Worm (Caenorhabditis elegans) whole organism, young adult: ENCODE results near the gene T19C4.1.

Experiments used
- B0019.2 ChIP-seq: fragments of 200-800 bp; sonication (Bioruptor generic); conservative IDR thresholded peaks from 2 replicates; pipeline ENCODE4 v1.3.6; 2022; ENCODE audit warnings: missing genetic modification reagents, missing genetic modification characterization, missing compliant biosample characterization
- B0035.1 ChIP-seq: sonication (generic microtip); optimal IDR thresholded peaks from 2 replicates; lab custom pipeline; 2016; ENCODE audit warnings: missing genetic modification characterization, mild to moderate bottlenecking, missing compliant biosample characterization, missing genotype, missing genetic modification reagents
- B0261.1 ChIP-seq: sonication (generic microtip); optimal IDR thresholded peaks from 2 replicates; lab custom pipeline; 2016; ENCODE audit warnings: mild to moderate bottlenecking, missing genetic modification characterization, moderate library complexity, missing compliant biosample characterization
- C06A6.2 ChIP-seq: fragments of 200-800 bp; sonication (Bioruptor generic); conservative IDR thresholded peaks from 2 replicates; pipeline ENCODE4 v1.3.6; 2022; ENCODE audit warnings: missing genetic modification characterization, missing compliant biosample characterization
- C17E4.6 ChIP-seq: fragments of 200-800 bp; sonication (Bioruptor generic); IDR thresholded peaks from 2 replicates; pipeline ENCODE4 v1.3.6; 2022; ENCODE audit warnings: missing genetic modification reagents, missing genetic modification characterization, missing compliant biosample characterization
- F10E7.11 ChIP-seq: sonication (generic microtip); optimal IDR thresholded peaks from 2 replicates; lab custom pipeline; 2017; ENCODE audit warnings: mild to moderate bottlenecking, missing genetic modification characterization, moderate library complexity, missing compliant biosample characterization
- F33H1.4 ChIP-seq: fragments of 200-800 bp; sonication (Bioruptor generic); IDR thresholded peaks from 2 replicates; pipeline ENCODE4 v1.3.6; 2022; ENCODE audit warnings: missing genetic modification reagents, missing genetic modification characterization, missing compliant biosample characterization
- F39B2.1 ChIP-seq: fragments of 200-800 bp; sonication (Bioruptor generic); IDR thresholded peaks from 2 replicates; pipeline ENCODE4 v1.3.6; 2022; ENCODE audit warnings: missing genetic modification reagents, missing genetic modification characterization, missing compliant biosample characterization
- F49E8.2 ChIP-seq: sonication (generic microtip); optimal IDR thresholded peaks from 3 replicates; lab custom pipeline; 2017; ENCODE audit warnings: missing genetic modification characterization, mild to moderate bottlenecking, missing compliant biosample characterization, antibody characterized with exemption, moderate library complexity; ENCODE audit not compliant: insufficient read depth
- F57C9.4 ChIP-seq: sonication (generic microtip); optimal IDR thresholded peaks from 2 replicates; lab custom pipeline; 2017; ENCODE audit warnings: mild to moderate bottlenecking, missing genetic modification characterization, missing compliant biosample characterization
- T26A5.8 ChIP-seq: sonication (generic microtip); optimal IDR thresholded peaks from 2 replicates; lab custom pipeline; 2016; ENCODE audit warnings: missing genetic modification characterization, missing compliant biosample characterization
- Y53F4B.3 ChIP-seq: fragments of 200-800 bp; sonication (Bioruptor generic); IDR thresholded peaks from 2 replicates; pipeline ENCODE4 v1.3.6; 2022; ENCODE audit warnings: missing genetic modification reagents, missing genetic modification characterization, missing compliant biosample characterization
- ama-1 ChIP-seq, 3 experiments: fragments of 150-350 bp in 1 of 3; sonication (generic microtip) in 2 of 3; optimal IDR thresholded peaks; 2 replicates each; lab custom pipeline; 2014 to 2018; ENCODE audit warnings: missing biosample characterization in 2 of 3, missing genetic modification characterization in 2 of 3, missing genetic modification reagents in 2 of 3
- aptf-2 ChIP-seq: fragments of 200-800 bp; sonication (Bioruptor generic); conservative IDR thresholded peaks from 2 replicates; pipeline ENCODE4 v1.3.6; 2022; ENCODE audit warnings: missing genetic modification reagents, missing genetic modification characterization, missing compliant biosample characterization
- atf-7 ChIP-seq: sonication (generic microtip); optimal IDR thresholded peaks from 2 replicates; lab custom pipeline; 2017; ENCODE audit warnings: mild to moderate bottlenecking, missing genetic modification characterization, missing compliant biosample characterization
- cebp-2 ChIP-seq: fragments of 200-800 bp; sonication (Bioruptor generic); IDR thresholded peaks from 2 replicates; pipeline ENCODE4 v1.3.6; 2022; ENCODE audit warnings: missing genetic modification characterization, missing compliant biosample characterization
- ceh-100 ChIP-seq: fragments of 200-800 bp; sonication (Bioruptor generic); IDR thresholded peaks from 2 replicates; pipeline ENCODE4 v1.3.6; 2022; ENCODE audit warnings: missing genetic modification reagents, missing genetic modification characterization, missing compliant biosample characterization
- ceh-27 ChIP-seq: fragments of 200-800 bp; sonication (Bioruptor generic); optimal IDR thresholded peaks from 2 replicates; lab custom pipeline; 2018; ENCODE audit warnings: mild to moderate bottlenecking, missing genetic modification characterization, moderate library complexity, missing compliant biosample characterization
- egl-18 ChIP-seq: fragments of 200-800 bp; sonication (Bioruptor generic); IDR thresholded peaks from 2 replicates; pipeline ENCODE4 v1.3.6; 2022; ENCODE audit warnings: missing genetic modification reagents, missing genetic modification characterization, missing compliant biosample characterization
- ets-4 ChIP-seq: fragments of 200-800 bp; sonication (Bioruptor generic); optimal IDR thresholded peaks from 2 replicates; lab custom pipeline; 2018; ENCODE audit warnings: mild to moderate bottlenecking, missing genetic modification characterization, missing compliant biosample characterization
- him-1 ChIP-seq: sonication (generic microtip); optimal IDR thresholded peaks from 2 replicates; lab custom pipeline; 2016; ENCODE audit warnings: missing genotype, missing genetic modification reagents, missing genetic modification characterization, missing compliant biosample characterization
- hmg-20 ChIP-seq: fragments of 200-800 bp; sonication (Bioruptor generic); IDR thresholded peaks from 2 replicates; pipeline ENCODE4 v1.3.6; 2022; ENCODE audit warnings: missing genetic modification reagents, missing genetic modification characterization, missing compliant biosample characterization
- lin-35 ChIP-seq, 3 experiments: fragments of 150-350 bp in 2 of 3; sonication (generic microtip) in 1 of 3; optimal IDR thresholded peaks; 2 replicates each; lab custom pipeline; 2014 to 2018; ENCODE audit warnings: missing biosample characterization in 3 of 3, missing genetic modification characterization in 3 of 3, missing genetic modification reagents in 3 of 3
- lin-40 ChIP-seq: sonication (generic microtip); optimal IDR thresholded peaks from 2 replicates; lab custom pipeline; 2016; ENCODE audit warnings: missing genetic modification characterization, mild to moderate bottlenecking, missing compliant biosample characterization, missing genotype, missing genetic modification reagents
- lir-1 ChIP-seq: fragments of 200-800 bp; sonication (Bioruptor generic); conservative IDR thresholded peaks from 2 replicates; pipeline ENCODE4 v1.3.6; 2022; ENCODE audit warnings: missing genetic modification reagents, missing genetic modification characterization, missing compliant biosample characterization
- lsy-27 ChIP-seq: sonication (generic microtip); optimal IDR thresholded peaks from 2 replicates; lab custom pipeline; 2017; ENCODE audit warnings: missing genetic modification characterization, mild to moderate bottlenecking, missing compliant biosample characterization, antibody characterized with exemption, missing genotype, borderline replicate concordance; ENCODE audit not compliant: insufficient read depth
- madf-3 ChIP-seq: fragments of 200-800 bp; sonication (Bioruptor generic); IDR thresholded peaks from 2 replicates; pipeline ENCODE4 v1.3.6; 2022; ENCODE audit warnings: missing genetic modification reagents, missing genetic modification characterization, missing compliant biosample characterization
- madf-8 ChIP-seq: fragments of 200-800 bp; sonication (Bioruptor generic); conservative IDR thresholded peaks from 2 replicates; pipeline ENCODE4 v1.3.6; 2022; ENCODE audit warnings: missing genetic modification reagents, missing genetic modification characterization, missing compliant biosample characterization
- nhr-27 ChIP-seq: fragments of 200-800 bp; sonication (Bioruptor generic); optimal IDR thresholded peaks from 2 replicates; lab custom pipeline; 2018; ENCODE audit warnings: mild to moderate bottlenecking, missing genetic modification characterization, moderate library complexity, missing compliant biosample characterization
- nhr-80 ChIP-seq: sonication (generic microtip); optimal IDR thresholded peaks from 2 replicates; lab custom pipeline; 2016; ENCODE audit warnings: missing genetic modification characterization, missing compliant biosample characterization
- rec-8 ChIP-seq, 2 experiments: sonication (generic microtip); optimal IDR thresholded peaks; 2 replicates each; lab custom pipeline; 2016; ENCODE audit warnings: mild to moderate bottlenecking in 2 of 2, missing genetic modification characterization in 2 of 2, missing genetic modification reagents in 2 of 2, missing genotype in 2 of 2, missing biosample characterization in 1 of 2, missing compliant biosample characterization in 1 of 2, moderate library complexity in 1 of 2
- snpc-1.1 ChIP-seq: sonication (generic microtip); optimal IDR thresholded peaks from 2 replicates; lab custom pipeline; 2017; ENCODE audit warnings: missing genetic modification characterization, mild to moderate bottlenecking, missing compliant biosample characterization, antibody characterized with exemption, moderate library complexity, missing genotype, missing genetic modification reagents; ENCODE audit not compliant: insufficient read depth
- snpc-1.3 ChIP-seq: sonication (generic microtip); optimal IDR thresholded peaks from 2 replicates; lab custom pipeline; 2017; ENCODE audit warnings: missing genetic modification characterization, mild to moderate bottlenecking, missing compliant biosample characterization, antibody characterized with exemption, moderate library complexity, missing genotype, missing genetic modification reagents; ENCODE audit not compliant: insufficient read depth
- snpc-3.4 ChIP-seq: sonication (generic microtip); optimal IDR thresholded peaks from 2 replicates; lab custom pipeline; 2017; ENCODE audit warnings: missing genetic modification characterization, mild to moderate bottlenecking, missing compliant biosample characterization, antibody characterized with exemption, moderate library complexity, missing genotype, missing genetic modification reagents
- somi-1 ChIP-seq: fragments of 200-800 bp; sonication (Bioruptor generic); optimal IDR thresholded peaks from 2 replicates; lab custom pipeline; 2018; ENCODE audit warnings: mild to moderate bottlenecking, missing genetic modification characterization, missing compliant biosample characterization
- tbx-9 ChIP-seq: sonication (generic microtip); optimal IDR thresholded peaks from 2 replicates; lab custom pipeline; 2016; ENCODE audit warnings: borderline replicate concordance, missing genetic modification characterization, inconsistent platforms, missing compliant biosample characterization
- xnd-1 ChIP-seq: sonication (generic microtip); optimal IDR thresholded peaks from 2 replicates; lab custom pipeline; 2016; ENCODE audit warnings: missing genotype, missing genetic modification reagents, missing genetic modification characterization, missing compliant biosample characterization
- ztf-25 ChIP-seq: fragments of 200-800 bp; sonication (Bioruptor generic); IDR thresholded peaks from 2 replicates; pipeline ENCODE4 v1.3.6; 2022; ENCODE audit warnings: missing genetic modification reagents, missing genetic modification characterization, missing compliant biosample characterization
- ztf-26 ChIP-seq: sonication (generic microtip); optimal IDR thresholded peaks from 2 replicates; lab custom pipeline; 2017; ENCODE audit warnings: missing genetic modification characterization, missing compliant biosample characterization

T19C4.1 gene

DNA sequence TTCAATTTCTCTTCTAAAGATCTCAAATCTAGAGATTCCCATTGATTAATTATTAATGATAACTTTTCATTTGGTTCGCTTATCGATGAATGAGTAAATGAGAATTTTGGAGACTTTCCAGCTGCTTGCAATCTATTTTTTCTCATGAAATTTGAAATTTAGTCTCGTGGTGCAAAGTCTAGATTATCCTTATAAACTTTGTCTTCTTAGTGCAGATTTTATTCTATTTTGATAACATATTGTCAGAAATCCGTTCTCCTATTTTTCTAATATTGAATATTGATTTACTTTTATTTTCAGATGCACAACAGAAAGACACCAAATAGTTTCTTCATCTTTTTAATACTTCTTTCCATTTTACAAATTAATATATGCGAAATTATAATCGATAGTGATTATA is 41.5 kb downstream of the T19C4.1 start, which contains the start of gene lgc-49:
Gene lgc-49 (plus strand): TSS at position 301 of the 400 bp plus-strand sequence.
- TF ChIP-seq C17E4.6 (GFP tag; lab: Robert Waterston, UW) (no peak), ztf-25 (GFP tag; lab: Robert Waterston, UW) (no peak), egl-18 (GFP tag; lab: Robert Waterston, UW) (no peak), B0019.2 (GFP tag; lab: Robert Waterston, UW) (no peak), ets-4 (GFP tag; lab: Kevin White, UChicago) (no peak), F39B2.1 (GFP tag; lab: Robert Waterston, UW) (no peak), nhr-27 (tag; lab: Kevin White, UChicago) (no peak), C06A6.2 (GFP tag; lab: Robert Waterston, UW) (no peak)

DNA sequence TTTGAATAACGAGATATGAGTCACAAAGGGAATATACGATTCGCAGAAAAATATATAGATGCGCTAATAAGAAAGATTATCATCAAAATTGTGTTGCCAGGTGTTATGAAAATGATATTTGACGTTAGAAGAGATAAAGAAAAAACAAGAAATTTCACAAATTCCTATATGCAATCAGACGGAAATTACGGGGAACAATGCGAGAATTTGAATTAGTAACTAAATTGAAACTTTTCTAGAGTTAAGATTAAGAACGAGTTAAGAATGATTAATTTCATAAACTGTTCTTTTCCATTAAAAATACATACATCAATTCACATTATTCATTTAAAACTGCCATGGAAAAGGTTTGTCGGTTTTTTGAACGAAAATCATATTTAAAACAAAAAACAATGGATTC is 46.6 kb downstream of the T19C4.1 start, which contains the start of gene clc-6:
Gene clc-6 (minus strand): TSS at position 101 of the 400 bp plus-strand sequence.
- no peak for TF ChIP-seq atf-7
- no peak for TF ChIP-seq snpc-3.4
- no peak for TF ChIP-seq ceh-27
- no peak for TF ChIP-seq ztf-26 (tag; lab: Kevin White, UChicago)
- TF ChIP-seq Y53F4B.3 (GFP tag; lab: Robert Waterston, UW) = no peak
- no peak for TF ChIP-seq aptf-2 (GFP tag; lab: Robert Waterston, UW)
- TF ChIP-seq cebp-2 (GFP tag; lab: Robert Waterston, UW) = no peak
- TF ChIP-seq snpc-1.1 = no peak
- no peak for TF ChIP-seq F33H1.4 (GFP tag; lab: Robert Waterston, UW)
- no peak for TF ChIP-seq hmg-20
- TF ChIP-seq F49E8.2 (tag; lab: Kevin White, UChicago) = no peak

DNA sequence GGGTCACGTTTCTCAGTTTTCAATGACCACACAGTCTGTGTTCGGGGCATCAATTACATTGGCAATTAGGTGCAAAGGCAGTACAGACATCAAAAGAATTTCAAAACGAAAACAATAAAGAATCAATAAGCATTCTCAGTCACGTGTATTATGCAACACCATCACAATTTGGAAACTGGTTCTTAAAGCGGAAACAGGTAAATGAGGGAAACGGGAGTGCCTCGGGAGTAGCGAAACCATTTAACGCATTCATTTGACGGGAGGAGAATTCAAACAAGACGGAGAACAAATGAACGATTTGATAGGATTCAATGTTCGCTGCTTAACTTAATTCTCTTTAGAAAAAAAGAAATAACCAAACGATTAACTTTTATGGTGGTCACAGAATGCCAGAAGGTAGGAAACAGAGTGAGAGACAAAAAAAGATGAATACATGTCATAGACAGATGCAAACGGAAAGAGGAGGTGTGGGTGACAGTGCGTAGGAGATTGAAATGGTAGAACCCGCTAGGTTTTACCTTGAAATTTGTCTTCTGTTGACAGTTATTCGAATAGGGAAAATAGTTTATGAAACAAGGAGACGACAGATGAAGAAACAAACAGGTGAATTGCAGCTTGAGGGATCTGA is 47.2 kb downstream of the T19C4.1 start:
- TF ChIP-seq somi-1 (GFP tag; lab: Kevin White, UChicago) (no peak), rec-8 (tag; optimal IDR thresholded peaks at IDR 0.05; lab: Kevin White, UChicago) (no peak), lin-40 (tag; lab: Kevin White, UChicago) (peak; percentile 26), B0261.1 (no peak), F49E8.2 (tag; lab: Kevin White, UChicago) (no peak), nhr-80 (tag; lab: Kevin White, UChicago) (no peak)

DNA sequence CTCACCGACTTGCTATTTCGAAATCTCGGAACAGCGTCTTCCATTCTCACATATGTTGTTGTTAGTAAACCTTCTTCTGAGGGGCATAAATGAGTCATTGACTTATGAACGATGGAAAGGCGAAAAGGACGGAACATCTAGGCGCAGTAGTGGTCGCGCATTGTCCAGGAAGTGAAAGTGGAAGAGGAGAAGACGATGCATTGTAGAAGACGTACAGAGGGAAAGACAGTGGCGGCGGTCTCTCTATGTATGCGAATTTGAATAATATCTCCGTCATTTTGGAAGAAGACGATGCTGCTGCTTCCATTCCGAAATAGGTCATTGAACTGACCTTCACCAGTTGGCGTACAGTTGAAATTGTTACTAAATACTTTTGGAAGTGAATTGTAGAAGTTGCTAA is 48.6 kb downstream of the T19C4.1 start:
- TF ChIP-seq rec-8 (tag; optimal IDR thresholded peaks at IDR 0.05; lab: Kevin White, UChicago) (no peak), lin-35 (GFP tag; optimal IDR thresholded peaks at IDR 0.05; lab: Kevin White, UChicago) (no peak), F10E7.11 (no peak), lsy-27 (tag; lab: Kevin White, UChicago) (no peak), him-1 (no peak), F57C9.4 (tag; lab: Kevin White, UChicago) (no peak), madf-8 (no peak), tbx-9 (no peak), B0035.1 (no peak), ceh-100 (GFP tag; lab: Robert Waterston, UW) (no peak), lir-1 (GFP tag; lab: Robert Waterston, UW) (no peak), nhr-80 (tag; lab: Kevin White, UChicago) (no peak), xnd-1 (tag; lab: Kevin White, UChicago) (no peak), madf-3 (no peak), T26A5.8 (tag; lab: Kevin White, UChicago) (no peak), F49E8.2 (tag; lab: Kevin White, UChicago) (no peak), ama-1 (optimal IDR thresholded peaks at IDR 0.05; lab: Kevin White, UChicago) (no peak), ama-1 (GFP tag; optimal IDR thresholded peaks at IDR 0.05; lab: Kevin White, UChicago) (no peak), snpc-1.3 (tag; lab: Kevin White, UChicago) (no peak)
- TF ChIP-seq, all 124 proteins: peak for 0
